Fruit fly (Drosophila melanogaster): ENCODE measurements around the gene Vtld.

Gene Vtld

dm6 chr3L:19794203-19794802 is 34.1 kb downstream of the Vtld start (continued):
- TF ChIP-seq gem (tag; optimal IDR thresholded peaks at IDR 0.05): peak; percentile 91
- TF ChIP-seq Elba2 (GFP tag; optimal IDR thresholded peaks at IDR 0.05): no peak
- peak; percentile 72 for TF ChIP-seq CG10431 (GFP tag; optimal IDR thresholded peaks at IDR 0.05)
- TF ChIP-seq jing (GFP tag; optimal IDR thresholded peaks at IDR 0.05): peak; percentile 67
- peak; percentile 90 for TF ChIP-seq CG11504 (tag; optimal IDR thresholded peaks at IDR 0.05)
- TF ChIP-seq CG10543 (GFP tag; optimal IDR thresholded peaks at IDR 0.05): peak; percentile 96
- TF ChIP-seq Neu2 (GFP tag; optimal IDR thresholded peaks at IDR 0.05; ENCODE audit: borderline replicate concordance): peak; percentile 33
- TF ChIP-seq kay (GFP tag; optimal IDR thresholded peaks at IDR 0.05): peak; percentile 87
- TF ChIP-seq CG6813 (GFP tag; optimal IDR thresholded peaks at IDR 0.05): peak; percentile 82
- peak; percentile 54 for TF ChIP-seq tup (GFP tag; optimal IDR thresholded peaks at IDR 0.05)
- peak; percentile 68 for TF ChIP-seq sisA (GFP tag; IDR thresholded peaks at IDR 0.05)
- peak; percentile 68 for TF ChIP-seq Deaf1 (tag; optimal IDR thresholded peaks at IDR 0.05)
- TF ChIP-seq Xrp1 (GFP tag; IDR thresholded peaks at IDR 0.05): peak; percentile 82
- peak; percentile 53 for TF ChIP-seq CG2202 (tag; optimal IDR thresholded peaks at IDR 0.05)
- TF ChIP-seq tx (GFP tag; optimal IDR thresholded peaks at IDR 0.05): peak; percentile 68
- no peak for TF ChIP-seq sqz (GFP tag; optimal IDR thresholded peaks at IDR 0.05)
- TF ChIP-seq CG4820 (GFP tag; optimal IDR thresholded peaks at IDR 0.05): peak; percentile 67
- TF ChIP-seq CG1024 (GFP tag; IDR thresholded peaks at IDR 0.05): no peak
- peak; percentile 35 for TF ChIP-seq Dad (GFP tag; optimal IDR thresholded peaks at IDR 0.05)
- TF ChIP-seq Nf-YB (GFP tag; optimal IDR thresholded peaks at IDR 0.05): peak; percentile 96
- no peak for TF ChIP-seq ftz-f1 (GFP tag; optimal IDR thresholded peaks at IDR 0.05)
- peak; percentile 57 for TF ChIP-seq twi (tag; optimal IDR thresholded peaks at IDR 0.05)
- no peak for TF ChIP-seq fd102C (GFP tag; optimal IDR thresholded peaks at IDR 0.05)
- peak; percentile 76 for TF ChIP-seq Camta (GFP tag; optimal IDR thresholded peaks at IDR 0.05)
- TF ChIP-seq CG16779 (GFP tag; IDR thresholded peaks at IDR 0.05): peak; percentile 63; the same call in 1 of the 2 replicates
- no peak for TF ChIP-seq CG16813 (GFP tag; IDR thresholded peaks at IDR 0.05; ENCODE audit: partially characterized antibody)
- TF ChIP-seq danr (GFP tag; IDR thresholded peaks at IDR 0.05): no peak
- TF ChIP-seq emc (GFP tag; optimal IDR thresholded peaks at IDR 0.05): peak; percentile 36
- peak; percentile 66 for TF ChIP-seq CHES-1-like (GFP tag; optimal IDR thresholded peaks at IDR 0.05)
- TF ChIP-seq kah (GFP tag; optimal IDR thresholded peaks at IDR 0.05): peak; percentile 69
- TF ChIP-seq ATbp (GFP tag; optimal IDR thresholded peaks at IDR 0.05): peak; percentile 79
- TF ChIP-seq Doc3 (GFP tag; IDR thresholded peaks at IDR 0.05; ENCODE audit: partially characterized antibody): no peak
- no peak for TF ChIP-seq stwl (tag; optimal IDR thresholded peaks at IDR 0.05)
- no peak for TF ChIP-seq lov (optimal IDR thresholded peaks at IDR 0.05)
- peak; percentile 84; the same call in 2 of the 3 replicates for TF ChIP-seq lov (GFP tag; IDR thresholded peaks at IDR 0.05)
- peak; percentile 57 for TF ChIP-seq CG14965 (GFP tag; optimal IDR thresholded peaks at IDR 0.05; ENCODE audit: borderline replicate concordance)
- TF ChIP-seq GATAe (GFP tag; conservative IDR thresholded peaks at IDR 0.05): no peak; the same call in 1 of the 2 replicates
- peak; percentile 91 for TF ChIP-seq Hand (GFP tag; optimal IDR thresholded peaks at IDR 0.05)
- peak; percentile 51 for TF ChIP-seq CG3838 (GFP tag; optimal IDR thresholded peaks at IDR 0.05)
- no peak for TF ChIP-seq Sin3A (optimal IDR thresholded peaks at IDR 0.05)
- TF ChIP-seq CG10147 (GFP tag; optimal IDR thresholded peaks at IDR 0.05): peak; percentile 87
- TF ChIP-seq CG3726 (GFP tag; IDR thresholded peaks at IDR 0.05): no peak
- no peak for TF ChIP-seq CG3163 (GFP tag; optimal IDR thresholded peaks at IDR 0.05)
- TF ChIP-seq CG14860 (GFP tag; IDR thresholded peaks at IDR 0.05; ENCODE audit: partially characterized antibody): peak; percentile 44; the same call in 1 of the 3 replicates
- no peak for TF ChIP-seq tll (GFP tag; optimal IDR thresholded peaks at IDR 0.05)
- TF ChIP-seq CG4328 (GFP tag; optimal IDR thresholded peaks at IDR 0.05): peak; percentile 93
- peak; percentile 88 for TF ChIP-seq CG15011 (GFP tag; optimal IDR thresholded peaks at IDR 0.05)
- TF ChIP-seq CG14710 (tag; optimal IDR thresholded peaks at IDR 0.05): peak; percentile 77
- peak; percentile 7; the same call in 1 of the 2 replicates for TF ChIP-seq CG13287 (GFP tag; IDR thresholded peaks at IDR 0.05; ENCODE audit: partially characterized antibody)

Data from whole organism, embryonic.